Fruit fly (Drosophila melanogaster) whole organism, prepupa: ENCODE results near the gene Oseg4.
A peak's percentile ranks its signal among the peaks of the same experiment; 100 is the strongest.

ENCODE experiments used
- CG10631 ChIP-seq: fragments of 200-800 bp; sonication (Bioruptor generic); optimal IDR thresholded peaks from 2 replicates; lab custom pipeline; 2016; ENCODE audit warnings: missing biosample characterization, missing genetic modification characterization
- CG11762 ChIP-seq: fragments of 200-800 bp; sonication (Bioruptor generic); optimal IDR thresholded peaks from 3 replicates; lab custom pipeline; 2016; ENCODE audit warnings: missing biosample characterization, missing genetic modification characterization; ENCODE audit not compliant: insufficient read depth
- CG6808 ChIP-seq: fragments of 200-800 bp; sonication (Bioruptor generic); optimal IDR thresholded peaks from 3 replicates; lab custom pipeline; 2017; ENCODE audit warnings: missing biosample characterization, missing genetic modification characterization, mild to moderate bottlenecking, moderate library complexity, missing genetic modification reagents
- CG8319 ChIP-seq: fragments of 200-800 bp; sonication (Bioruptor generic); optimal IDR thresholded peaks from 3 replicates; lab custom pipeline; 2016; ENCODE audit warnings: missing biosample characterization, missing genetic modification characterization
- Smox ChIP-seq: fragments of 200-800 bp; sonication (Bioruptor generic); optimal IDR thresholded peaks from 3 replicates; lab custom pipeline; 2016; ENCODE audit warnings: missing biosample characterization, missing genetic modification characterization
- acj6 ChIP-seq: fragments of 200-800 bp; sonication (Bioruptor generic); optimal IDR thresholded peaks from 3 replicates; lab custom pipeline; 2016; ENCODE audit warnings: missing biosample characterization, missing genetic modification characterization
- esn ChIP-seq: fragments of 200-800 bp; sonication (Bioruptor generic); optimal IDR thresholded peaks from 2 replicates; lab custom pipeline; 2016; ENCODE audit warnings: missing biosample characterization, mild to moderate bottlenecking, missing genetic modification characterization, moderate library complexity
- pdm3 ChIP-seq: fragments of 200-800 bp; sonication (Bioruptor generic); optimal IDR thresholded peaks from 3 replicates; lab custom pipeline; 2016; ENCODE audit warnings: missing biosample characterization, missing genetic modification characterization

The Oseg4 gene

dm6 chr3L:1683091-1683490 lies 52.5 kb downstream of the Oseg4 start (continued):
- TF ChIP-seq CG6808 (GFP tag; lab: Kevin White, UChicago) (peak; percentile 74), Smox (GFP tag; lab: Kevin White, UChicago) (peak; percentile 63), acj6 (GFP tag; lab: Kevin White, UChicago) (peak; percentile 47), CG8319 (GFP tag; lab: Kevin White, UChicago) (peak; percentile 25), esn (GFP tag; lab: Kevin White, UChicago) (peak; percentile 72), CG11762 (GFP tag; lab: Kevin White, UChicago) (peak; percentile 9), CG10631 (GFP tag; lab: Kevin White, UChicago) (peak; percentile 68), pdm3 (GFP tag; lab: Kevin White, UChicago) (peak; percentile 47)
